Worm (Caenorhabditis elegans): ENCODE measurements around the gene atg-16.1.

DNA sequence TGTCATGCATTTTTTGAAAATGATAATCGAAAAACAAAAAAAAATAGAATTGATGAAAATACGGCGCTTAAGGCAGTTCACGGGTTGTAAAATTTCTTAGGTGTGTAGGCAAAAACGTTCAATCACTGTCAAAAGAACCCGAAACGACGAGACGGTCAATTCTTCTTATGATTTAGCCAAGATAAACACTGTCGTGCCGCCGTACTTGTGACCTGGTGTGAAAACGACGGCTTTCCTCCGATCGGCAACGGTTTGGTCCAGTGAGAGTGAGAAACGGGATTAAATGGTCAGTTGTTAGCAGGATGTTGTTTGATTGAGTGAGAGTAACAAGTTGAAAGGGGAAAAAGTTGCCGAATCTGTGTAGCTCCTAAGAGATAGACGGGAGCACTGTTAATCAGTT, 21.8 kb upstream of the atg-16.1 start:
- TF ChIP-seq cog-1 (tag; optimal IDR thresholded peaks at IDR 0.05) (no peak), flt-1 (GFP tag; IDR thresholded peaks at IDR 0.05) (no peak), med-1 (GFP tag; optimal IDR thresholded peaks at IDR 0.05; ENCODE audit: insufficient read depth) (no peak), ref-1 (GFP tag; conservative IDR thresholded peaks at IDR 0.05) (no peak), T22C8.4 (GFP tag; IDR thresholded peaks at IDR 0.05) (no peak), klf-2 (GFP tag; conservative IDR thresholded peaks at IDR 0.05) (no peak), tab-1 (GFP tag; IDR thresholded peaks at IDR 0.05) (no peak)

Measured in whole organism, midembryonic.